Fruit fly (Drosophila melanogaster) whole organism, embryonic: Measurements from ENCODE around the gene Dsp1.

Experiments used
- Asciz ChIP-seq: fragments of 200-800 bp; sonication (Bioruptor generic); optimal IDR thresholded peaks from 2 replicates; lab custom pipeline; 2017; ENCODE audit warnings: missing biosample characterization, mild to moderate bottlenecking, missing genetic modification characterization, missing genetic modification reagents
- Atf6 ChIP-seq: fragments of 200-800 bp; sonication (Bioruptor generic); IDR thresholded peaks from 2 replicates; pipeline ENCODE4 v1.3.6; 2022; ENCODE audit warnings: missing biosample characterization, missing genetic modification characterization
- CG10543 ChIP-seq: fragments of 200-800 bp; sonication (Bioruptor generic); optimal IDR thresholded peaks from 3 replicates; lab custom pipeline; 2017; ENCODE audit warnings: missing biosample characterization, mild to moderate bottlenecking, missing genetic modification characterization, moderate library complexity
- CG11696 ChIP-seq: fragments of 200-800 bp; sonication (Bioruptor generic); IDR thresholded peaks from 2 replicates; pipeline ENCODE4 v1.3.6; 2022; ENCODE audit warnings: missing biosample characterization, missing genetic modification characterization
- CG12236 ChIP-seq: fragments of 200-800 bp; sonication (Bioruptor generic); optimal IDR thresholded peaks from 2 replicates; lab custom pipeline; 2016; ENCODE audit warnings: missing biosample characterization, missing genetic modification characterization
- CG12391 ChIP-seq: fragments of 200-800 bp; sonication (Bioruptor generic); optimal IDR thresholded peaks from 3 replicates; lab custom pipeline; 2018; ENCODE audit warnings: missing biosample characterization, mild to moderate bottlenecking, missing genetic modification characterization, moderate library complexity
- CG13624 ChIP-seq: fragments of 200-800 bp; sonication (Bioruptor generic); optimal IDR thresholded peaks from 2 replicates; lab custom pipeline; 2016; ENCODE audit warnings: missing biosample characterization, missing genetic modification characterization
- CG14050 ChIP-seq: fragments of 200-800 bp; sonication (Bioruptor generic); IDR thresholded peaks from 3 replicates; pipeline ENCODE4 v1.3.6; 2022; ENCODE audit warnings: missing biosample characterization, missing genetic modification characterization
- CG14441 ChIP-seq: fragments of 200-800 bp; sonication (Bioruptor generic); IDR thresholded peaks from 2 replicates; pipeline ENCODE4 v1.3.6; 2022; ENCODE audit warnings: missing biosample characterization, missing genetic modification characterization
- CG14710 ChIP-seq: fragments of 200-800 bp; sonication (Bioruptor generic); optimal IDR thresholded peaks from 3 replicates; lab custom pipeline; 2019; ENCODE audit warnings: missing biosample characterization, mild to moderate bottlenecking, missing genetic modification characterization, moderate library complexity
- CG15601 ChIP-seq: fragments of 200-800 bp; sonication (Bioruptor generic); optimal IDR thresholded peaks from 3 replicates; lab custom pipeline; 2019; ENCODE audit warnings: missing biosample characterization, mild to moderate bottlenecking, missing genetic modification characterization, moderate library complexity
- CG16779 ChIP-seq: fragments of 200-800 bp; sonication (Bioruptor generic); IDR thresholded peaks from 2 replicates; pipeline ENCODE4 v1.3.6; 2022; ENCODE audit warnings: missing biosample characterization, missing genetic modification characterization
- CG17829 ChIP-seq: fragments of 200-800 bp; optimal IDR thresholded peaks from 2 replicates; lab custom pipeline; 2019; ENCODE audit warnings: missing biosample characterization, mild to moderate bottlenecking, missing genetic modification characterization, moderate library complexity
- CG2678 ChIP-seq: fragments of 200-800 bp; sonication (Bioruptor generic); optimal IDR thresholded peaks from 3 replicates; lab custom pipeline; 2019; ENCODE audit warnings: missing biosample characterization, mild to moderate bottlenecking, missing genetic modification characterization, moderate library complexity
- CG30020 ChIP-seq: fragments of 200-800 bp; optimal IDR thresholded peaks from 2 replicates; lab custom pipeline; 2019; ENCODE audit warnings: missing biosample characterization, mild to moderate bottlenecking, missing genetic modification characterization, moderate library complexity
- CG3065 ChIP-seq: fragments of 200-800 bp; sonication (Bioruptor generic); optimal IDR thresholded peaks from 2 replicates; lab custom pipeline; 2016; ENCODE audit warnings: missing biosample characterization, missing genetic modification characterization
- CG3847 ChIP-seq: fragments of 200-800 bp; sonication (Bioruptor generic); IDR thresholded peaks from 2 replicates; pipeline ENCODE4 v1.3.6; 2022; ENCODE audit warnings: missing biosample characterization, missing genetic modification characterization
- CG4282 ChIP-seq: fragments of 200-800 bp; sonication (Bioruptor generic); optimal IDR thresholded peaks from 2 replicates; lab custom pipeline; 2016; ENCODE audit warnings: missing biosample characterization, missing genetic modification characterization
- CG6175 ChIP-seq: fragments of 200-800 bp; sonication (Bioruptor generic); IDR thresholded peaks from 3 replicates; pipeline ENCODE4 v1.3.6; 2022; ENCODE audit warnings: missing biosample characterization, missing genetic modification characterization
- CG9609 ChIP-seq: fragments of 200-800 bp; sonication (Bioruptor generic); optimal IDR thresholded peaks from 3 replicates; lab custom pipeline; 2016; ENCODE audit warnings: missing biosample characterization, missing genetic modification characterization
- CG9932 ChIP-seq: fragments of 200-800 bp; sonication (Bioruptor generic); IDR thresholded peaks from 2 replicates; pipeline ENCODE4 v1.3.6; 2022; ENCODE audit warnings: missing biosample characterization, missing genetic modification characterization
- Camta ChIP-seq: fragments of 200-800 bp; sonication (Bioruptor generic); optimal IDR thresholded peaks from 2 replicates; lab custom pipeline; 2016; ENCODE audit warnings: missing biosample characterization, missing genetic modification characterization
- D19A ChIP-seq: fragments of 200-800 bp; optimal IDR thresholded peaks from 3 replicates; lab custom pipeline; 2019; ENCODE audit warnings: missing biosample characterization, mild to moderate bottlenecking, missing genetic modification characterization, moderate library complexity
- Hand ChIP-seq: fragments of 200-800 bp; sonication (Bioruptor generic); optimal IDR thresholded peaks from 2 replicates; lab custom pipeline; 2017; ENCODE audit warnings: mild to moderate bottlenecking, missing biosample characterization, missing genetic modification reagents, missing genetic modification characterization
- HmgD ChIP-seq: fragments of 200-800 bp; sonication (Bioruptor generic); optimal IDR thresholded peaks from 3 replicates; lab custom pipeline; 2016; ENCODE audit warnings: missing biosample characterization, missing genetic modification characterization
- Hmr ChIP-seq: fragments of 200-800 bp; sonication (Bioruptor generic); optimal IDR thresholded peaks from 3 replicates; lab custom pipeline; 2017; ENCODE audit warnings: mild to moderate bottlenecking, missing biosample characterization, missing genetic modification reagents, missing genetic modification characterization
- Hr51 ChIP-seq, 2 experiments: fragments of 200-800 bp; sonication (Bioruptor generic); optimal IDR thresholded peaks; 2 replicates in 1 of 2; 3 replicates in 1 of 2; lab custom pipeline; 2016 to 2018; ENCODE audit warnings: missing biosample characterization in 2 of 2, missing genetic modification characterization in 2 of 2, mild to moderate bottlenecking in 1 of 2, moderate library complexity in 1 of 2
- MBD-R2 ChIP-seq: fragments of 200-800 bp; sonication (Bioruptor generic); IDR thresholded peaks from 2 replicates; pipeline ENCODE4 v1.3.6; 2022; ENCODE audit warnings: missing biosample characterization, missing genetic modification characterization
- Max ChIP-seq: fragments of 200-800 bp; sonication (Bioruptor generic); optimal IDR thresholded peaks from 2 replicates; lab custom pipeline; 2016; ENCODE audit warnings: missing biosample characterization, mild to moderate bottlenecking, missing genetic modification characterization
- Meics ChIP-seq: fragments of 200-800 bp; sonication (Bioruptor generic); optimal IDR thresholded peaks from 2 replicates; lab custom pipeline; 2017; ENCODE audit warnings: missing biosample characterization, mild to moderate bottlenecking, missing genetic modification characterization
- Taf1 ChIP-seq: fragments of 200-800 bp; sonication (Bioruptor generic); IDR thresholded peaks from 2 replicates; pipeline ENCODE4 v1.3.6; 2022; ENCODE audit warnings: missing biosample characterization, missing genetic modification characterization
- Vsx1 ChIP-seq: fragments of 200-800 bp; sonication (Bioruptor generic); optimal IDR thresholded peaks from 2 replicates; lab custom pipeline; 2017; ENCODE audit warnings: missing biosample characterization, mild to moderate bottlenecking, missing genetic modification characterization, missing genetic modification reagents
- ab ChIP-seq: fragments of 200-800 bp; sonication (Bioruptor generic); optimal IDR thresholded peaks from 2 replicates; lab custom pipeline; 2016; ENCODE audit warnings: missing biosample characterization, missing genetic modification characterization
- ara ChIP-seq: fragments of 200-800 bp; sonication (Bioruptor generic); IDR thresholded peaks from 2 replicates; pipeline ENCODE4 v1.3.6; 2022; ENCODE audit warnings: missing biosample characterization, missing genetic modification characterization
- btn ChIP-seq: fragments of 200-800 bp; sonication (Bioruptor generic); optimal IDR thresholded peaks from 2 replicates; lab custom pipeline; 2016; ENCODE audit warnings: missing biosample characterization, missing genetic modification characterization
- dmrt99B ChIP-seq: fragments of 200-800 bp; sonication (Bioruptor generic); optimal IDR thresholded peaks from 2 replicates; lab custom pipeline; 2018; ENCODE audit warnings: missing biosample characterization, mild to moderate bottlenecking, missing genetic modification characterization, moderate library complexity
- esg ChIP-seq: fragments of 200-800 bp; sonication (Bioruptor generic); conservative IDR thresholded peaks from 2 replicates; pipeline ENCODE4 v1.3.6; 2022; ENCODE audit warnings: missing biosample characterization, missing genetic modification characterization
- fd64A ChIP-seq: fragments of 200-800 bp; sonication (Bioruptor generic); optimal IDR thresholded peaks from 3 replicates; lab custom pipeline; 2018; ENCODE audit warnings: missing biosample characterization, mild to moderate bottlenecking, missing genetic modification characterization
- hbn ChIP-seq: fragments of 200-800 bp; sonication (Bioruptor generic); IDR thresholded peaks from 2 replicates; pipeline ENCODE4 v1.3.6; 2022; ENCODE audit warnings: missing biosample characterization, missing genetic modification characterization; ENCODE audit not compliant: partially characterized antibody
- lab ChIP-seq: fragments of 200-800 bp; sonication (Bioruptor generic); optimal IDR thresholded peaks from 3 replicates; lab custom pipeline; 2017; ENCODE audit warnings: missing biosample characterization, missing genetic modification characterization, mild to moderate bottlenecking, moderate library complexity, missing genetic modification reagents
- mam ChIP-seq: fragments of 200-800 bp; sonication (Bioruptor generic); optimal IDR thresholded peaks from 3 replicates; lab custom pipeline; 2016; ENCODE audit warnings: missing biosample characterization, missing genetic modification characterization
- pfk ChIP-seq: fragments of 200-800 bp; sonication (Bioruptor generic); optimal IDR thresholded peaks from 2 replicates; lab custom pipeline; 2018; ENCODE audit warnings: missing biosample characterization, mild to moderate bottlenecking, missing genetic modification characterization, moderate library complexity
- prd ChIP-seq, 3 experiments: fragments of >200 bp in 2 of 3; fragments of 200-800 bp in 1 of 3; sonication (Bioruptor generic) in 1 of 3; optimal IDR thresholded peaks in 2 of 3; IDR thresholded peaks in 1 of 3; 2 replicates in 2 of 3; 3 replicates in 1 of 3; pipeline versions ENCODE4 v1.3.6 to Lab custom; 2017 to 2022; ENCODE audit warnings: missing biosample characterization in 1 of 3, missing genetic modification characterization in 1 of 3
- schlank ChIP-seq: fragments of 200-800 bp; sonication (Bioruptor generic); optimal IDR thresholded peaks from 2 replicates; lab custom pipeline; 2018; ENCODE audit warnings: missing biosample characterization, mild to moderate bottlenecking, missing genetic modification characterization
- scrt ChIP-seq: fragments of 200-800 bp; sonication (Bioruptor generic); optimal IDR thresholded peaks from 2 replicates; lab custom pipeline; 2018; ENCODE audit warnings: missing biosample characterization, mild to moderate bottlenecking, missing genetic modification characterization, moderate library complexity
- slou ChIP-seq: fragments of 200-800 bp; sonication (Bioruptor generic); optimal IDR thresholded peaks from 3 replicates; lab custom pipeline; 2016; ENCODE audit warnings: missing biosample characterization, missing genetic modification characterization
- tgo ChIP-seq: fragments of 200-800 bp; sonication (Bioruptor generic); IDR thresholded peaks from 3 replicates; pipeline ENCODE4 v1.3.6; 2022; ENCODE audit warnings: missing biosample characterization, missing genetic modification characterization
- usp ChIP-seq: fragments of >200 bp; optimal IDR thresholded peaks from 2 replicates; lab custom pipeline; 2017; ENCODE audit warnings: missing biosample characterization, missing genetic modification characterization
- vnd ChIP-seq: fragments of 200-800 bp; sonication (Bioruptor generic); IDR thresholded peaks from 3 replicates; pipeline ENCODE4 v1.3.6; 2022; ENCODE audit warnings: missing biosample characterization, missing genetic modification characterization; ENCODE audit not compliant: partially characterized antibody

Gene Dsp1

dm6 chrX:16333434-16334141 lies at the start of gene Dsp1, which contains the start of gene CG9921 (continued):
- TF ChIP-seq prd (optimal IDR thresholded peaks at IDR 0.05; lab: Kevin White, UChicago) (no peak), prd (GFP tag; IDR thresholded peaks at IDR 0.05; lab: Robert Waterston, UW) (0 out of 3 replicates have a peak, but pooled peaks have one; percentile 10), Max (GFP tag; lab: Kevin White, UChicago) (no peak), CG15601 (tag; lab: Kevin White, UChicago) (no peak), btn (GFP tag; lab: Kevin White, UChicago) (no peak), CG3065 (GFP tag; lab: Kevin White, UChicago) (no peak), Atf6 (peak; percentile 44), Meics (no peak), CG16779 (GFP tag; lab: Robert Waterston, UW) (no peak), slou (GFP tag; lab: Kevin White, UChicago) (no peak), Taf1 (GFP tag; lab: Robert Waterston, UW) (peak; percentile 26; the same call in 1 of the 2 replicates), CG14441 (GFP tag; lab: Robert Waterston, UW) (no peak), hbn (GFP tag; lab: Robert Waterston, UW) (0 out of 2 replicates have a peak, but pooled peaks have one; percentile 43), fd64A (GFP tag; lab: Kevin White, UChicago) (no peak), CG13624 (GFP tag; lab: Kevin White, UChicago) (peak; percentile 33), dmrt99B (tag; lab: Kevin White, UChicago) (no peak), MBD-R2 (no peak), ab (GFP tag; lab: Kevin White, UChicago) (no peak), CG14050 (GFP tag; lab: Robert Waterston, UW) (no peak), CG14710 (tag; lab: Kevin White, UChicago) (no peak), CG30020 (tag; lab: Kevin White, UChicago) (peak; percentile 22), Hr51 (GFP tag; optimal IDR thresholded peaks at IDR 0.05; lab: Kevin White, UChicago) (no peak), ara (no peak), vnd (no peak), CG12391 (tag; lab: Kevin White, UChicago) (no peak), HmgD (no peak), lab (GFP tag; lab: Kevin White, UChicago) (peak; percentile 0), CG9932 (GFP tag; lab: Robert Waterston, UW) (peak; percentile 42), CG3847 (GFP tag; lab: Robert Waterston, UW) (0 out of 2 replicates have a peak, but pooled peaks have one; percentile 6), CG10543 (GFP tag; lab: Kevin White, UChicago) (peak; percentile 49), scrt (GFP tag; lab: Kevin White, UChicago) (peak; percentile 23), D19A (tag; lab: Kevin White, UChicago) (no peak), CG4282 (no peak), Camta (GFP tag; lab: Kevin White, UChicago) (no peak), pfk (peak; percentile 63), CG11696 (GFP tag; lab: Robert Waterston, UW) (peak; percentile 32; the same call in 1 of the 2 replicates), mam (GFP tag; lab: Kevin White, UChicago) (no peak), schlank (tag; lab: Kevin White, UChicago) (peak; percentile 31), Hand (peak; percentile 18), Vsx1 (GFP tag; lab: Kevin White, UChicago) (no peak), Asciz (GFP tag; lab: Kevin White, UChicago) (peak; percentile 18), Hmr (GFP tag; lab: Kevin White, UChicago) (peak; percentile 31), CG6175 (no peak), esg (GFP tag; lab: Robert Waterston, UW) (no peak), CG9609 (no peak), usp (GFP tag; lab: Kevin White, UChicago) (no peak), CG12236 (no peak), CG17829 (peak; percentile 1), tgo (GFP tag; lab: Robert Waterston, UW) (no peak), CG2678 (tag; lab: Kevin White, UChicago) (no peak)
